Fruit fly (Drosophila melanogaster) whole organism, embryonic: ENCODE measurements around the gene sesB.
A peak's percentile ranks its signal among the peaks of the same experiment; 100 is the strongest.

Source experiments
- BtbVII ChIP-seq: fragments of 200-800 bp; sonication (Bioruptor generic); optimal IDR thresholded peaks from 3 replicates; lab custom pipeline; 2017; ENCODE audit warnings: missing biosample characterization, mild to moderate bottlenecking, missing genetic modification characterization
- CG10209 ChIP-seq: fragments of 200-800 bp; sonication (Bioruptor generic); optimal IDR thresholded peaks from 3 replicates; lab custom pipeline; 2017; ENCODE audit warnings: missing biosample characterization, mild to moderate bottlenecking, missing genetic modification characterization, missing genetic modification reagents
- CG10462 ChIP-seq: fragments of 200-800 bp; sonication (Bioruptor generic); optimal IDR thresholded peaks from 2 replicates; lab custom pipeline; 2016; ENCODE audit warnings: missing biosample characterization, missing genetic modification characterization
- CG11504 ChIP-seq: fragments of 200-800 bp; sonication (Bioruptor generic); optimal IDR thresholded peaks from 3 replicates; lab custom pipeline; 2019; ENCODE audit warnings: missing biosample characterization, mild to moderate bottlenecking, missing genetic modification characterization, moderate library complexity
- CG12744 ChIP-seq: fragments of 200-800 bp; sonication (Bioruptor generic); optimal IDR thresholded peaks from 2 replicates; lab custom pipeline; 2016; ENCODE audit warnings: missing biosample characterization, missing genetic modification characterization
- CG13296 ChIP-seq: fragments of 200-800 bp; sonication (Bioruptor generic); optimal IDR thresholded peaks from 3 replicates; lab custom pipeline; 2018; ENCODE audit warnings: missing biosample characterization, mild to moderate bottlenecking, missing genetic modification characterization
- CG13894 ChIP-seq: fragments of 200-800 bp; sonication (Bioruptor generic); optimal IDR thresholded peaks from 3 replicates; lab custom pipeline; 2018; ENCODE audit warnings: missing biosample characterization, mild to moderate bottlenecking, missing genetic modification characterization, moderate library complexity
- CG14710 ChIP-seq: fragments of 200-800 bp; sonication (Bioruptor generic); optimal IDR thresholded peaks from 3 replicates; lab custom pipeline; 2019; ENCODE audit warnings: missing biosample characterization, mild to moderate bottlenecking, missing genetic modification characterization, moderate library complexity
- CG15269 ChIP-seq: fragments of 200-800 bp; sonication (Bioruptor generic); optimal IDR thresholded peaks from 2 replicates; lab custom pipeline; 2018; ENCODE audit warnings: missing biosample characterization, mild to moderate bottlenecking, missing genetic modification characterization, moderate library complexity
- CG1647 ChIP-seq: fragments of 200-800 bp; sonication (Bioruptor generic); optimal IDR thresholded peaks from 3 replicates; lab custom pipeline; 2016; ENCODE audit warnings: missing biosample characterization, missing genetic modification characterization
- CG17328 ChIP-seq: fragments of 200-800 bp; sonication (Bioruptor generic); IDR thresholded peaks from 2 replicates; pipeline ENCODE4 v1.3.6; 2022; ENCODE audit warnings: missing biosample characterization, missing genetic modification characterization
- CG17361 ChIP-seq: fragments of 200-800 bp; sonication (Bioruptor generic); IDR thresholded peaks from 3 replicates; pipeline ENCODE4 v1.3.6; 2022; ENCODE audit warnings: missing biosample characterization, missing genetic modification characterization
- CG17802 ChIP-seq: fragments of 200-800 bp; sonication (Bioruptor generic); optimal IDR thresholded peaks from 2 replicates; lab custom pipeline; 2018; ENCODE audit warnings: missing biosample characterization, mild to moderate bottlenecking, missing genetic modification characterization, moderate library complexity
- CG2199 ChIP-seq: fragments of 200-800 bp; sonication (Bioruptor generic); IDR thresholded peaks from 3 replicates; pipeline ENCODE4 v1.3.6; 2022; ENCODE audit warnings: missing biosample characterization, missing genetic modification characterization
- CG31441 ChIP-seq: fragments of 200-800 bp; sonication (Bioruptor generic); IDR thresholded peaks from 2 replicates; pipeline ENCODE4 v1.3.6; 2022; ENCODE audit warnings: missing biosample characterization, missing genetic modification characterization
- CG3847 ChIP-seq: fragments of 200-800 bp; sonication (Bioruptor generic); IDR thresholded peaks from 2 replicates; pipeline ENCODE4 v1.3.6; 2022; ENCODE audit warnings: missing biosample characterization, missing genetic modification characterization
- CG4360 ChIP-seq: fragments of 200-800 bp; sonication (Bioruptor generic); IDR thresholded peaks from 2 replicates; pipeline ENCODE4 v1.3.6; 2022; ENCODE audit warnings: missing biosample characterization, missing genetic modification characterization
- CG4617 ChIP-seq: fragments of 200-800 bp; sonication (Bioruptor generic); optimal IDR thresholded peaks from 3 replicates; lab custom pipeline; 2016; ENCODE audit warnings: missing biosample characterization, missing genetic modification characterization, borderline replicate concordance
- CG4820 ChIP-seq: fragments of 200-800 bp; sonication (Bioruptor generic); optimal IDR thresholded peaks from 3 replicates; lab custom pipeline; 2016; ENCODE audit warnings: missing biosample characterization, missing genetic modification characterization
- CG7556 ChIP-seq: fragments of 200-800 bp; sonication (Bioruptor generic); optimal IDR thresholded peaks from 2 replicates; lab custom pipeline; 2017; ENCODE audit warnings: missing biosample characterization, mild to moderate bottlenecking, missing genetic modification characterization
- CG7839 ChIP-seq: fragments of 200-800 bp; sonication (Bioruptor generic); optimal IDR thresholded peaks from 3 replicates; lab custom pipeline; 2018; ENCODE audit warnings: missing biosample characterization, mild to moderate bottlenecking, missing genetic modification characterization, moderate library complexity
- CTCF ChIP-seq: fragments of 200-800 bp; sonication (Bioruptor generic); optimal IDR thresholded peaks from 2 replicates; lab custom pipeline; 2017; ENCODE audit warnings: missing biosample characterization, mild to moderate bottlenecking, missing genetic modification characterization, moderate library complexity
- Deaf1 ChIP-seq: fragments of 200-800 bp; optimal IDR thresholded peaks from 3 replicates; lab custom pipeline; 2019; ENCODE audit warnings: missing biosample characterization, mild to moderate bottlenecking, missing genetic modification characterization, moderate library complexity
- Dek ChIP-seq: fragments of 200-800 bp; sonication (Bioruptor generic); optimal IDR thresholded peaks from 3 replicates; lab custom pipeline; 2019; ENCODE audit warnings: missing biosample characterization, mild to moderate bottlenecking, missing genetic modification characterization, moderate library complexity
- HLH4C ChIP-seq: fragments of 200-800 bp; sonication (Bioruptor generic); IDR thresholded peaks from 3 replicates; pipeline ENCODE4 v1.3.6; 2022; ENCODE audit warnings: missing biosample characterization, missing genetic modification characterization; ENCODE audit not compliant: partially characterized antibody
- Hr51 ChIP-seq, 2 experiments: fragments of 200-800 bp; sonication (Bioruptor generic); optimal IDR thresholded peaks; 2 replicates in 1 of 2; 3 replicates in 1 of 2; lab custom pipeline; 2016 to 2018; ENCODE audit warnings: missing biosample characterization in 2 of 2, missing genetic modification characterization in 2 of 2, mild to moderate bottlenecking in 1 of 2, moderate library complexity in 1 of 2
- NC2β ChIP-seq: fragments of 200-800 bp; sonication (Bioruptor generic); optimal IDR thresholded peaks from 2 replicates; lab custom pipeline; 2016; ENCODE audit warnings: missing biosample characterization, missing genetic modification characterization
- Poxn ChIP-seq: fragments of 200-800 bp; sonication (Bioruptor generic); IDR thresholded peaks from 2 replicates; pipeline ENCODE4 v1.3.6; 2022; ENCODE audit warnings: missing biosample characterization, missing genetic modification characterization
- Rx ChIP-seq: fragments of 200-800 bp; sonication (Bioruptor generic); IDR thresholded peaks from 2 replicates; pipeline ENCODE4 v1.3.6; 2022; ENCODE audit warnings: missing biosample characterization, missing genetic modification characterization
- Sox100B ChIP-seq: fragments of 200-800 bp; sonication (Bioruptor generic); optimal IDR thresholded peaks from 3 replicates; lab custom pipeline; 2018; ENCODE audit warnings: missing biosample characterization, mild to moderate bottlenecking, missing genetic modification characterization
- Trl ChIP-seq, 3 experiments: fragments of >200 bp in 2 of 3; fragments of 200-800 bp in 1 of 3; sonication (Bioruptor generic) in 1 of 3; optimal IDR thresholded peaks; 2 replicates in 1 of 3; 3 replicates in 2 of 3; lab custom pipeline; 2016 to 2017; ENCODE audit warnings: missing biosample characterization in 1 of 3, missing genetic modification characterization in 1 of 3
- br ChIP-seq: fragments of >200 bp; optimal IDR thresholded peaks from 2 replicates; lab custom pipeline; 2017
- bsh ChIP-seq, 2 experiments: fragments of 200-800 bp; sonication (Bioruptor generic); optimal IDR thresholded peaks; 2 replicates each; lab custom pipeline; 2017 to 2018; ENCODE audit warnings: mild to moderate bottlenecking in 2 of 2, missing biosample characterization in 2 of 2, missing genetic modification characterization in 2 of 2, moderate library complexity in 1 of 2
- emc ChIP-seq: fragments of 200-800 bp; sonication (Bioruptor generic); optimal IDR thresholded peaks from 2 replicates; lab custom pipeline; 2016; ENCODE audit warnings: missing biosample characterization, missing genetic modification characterization
- en ChIP-seq: fragments of 200-800 bp; sonication (Bioruptor generic); optimal IDR thresholded peaks from 2 replicates; lab custom pipeline; 2016; ENCODE audit warnings: missing biosample characterization, missing genetic modification characterization
- gsb-n ChIP-seq: fragments of 200-800 bp; sonication (Bioruptor generic); optimal IDR thresholded peaks from 3 replicates; lab custom pipeline; 2018; ENCODE audit warnings: missing biosample characterization, mild to moderate bottlenecking, missing genetic modification characterization
- her ChIP-seq: fragments of 200-800 bp; sonication (Bioruptor generic); optimal IDR thresholded peaks from 2 replicates; lab custom pipeline; 2016; ENCODE audit warnings: missing biosample characterization, missing genetic modification characterization
- lab ChIP-seq: fragments of 200-800 bp; sonication (Bioruptor generic); optimal IDR thresholded peaks from 3 replicates; lab custom pipeline; 2017; ENCODE audit warnings: missing biosample characterization, missing genetic modification characterization, mild to moderate bottlenecking, moderate library complexity, missing genetic modification reagents
- lbe ChIP-seq: fragments of 200-800 bp; sonication (Bioruptor generic); optimal IDR thresholded peaks from 2 replicates; lab custom pipeline; 2016; ENCODE audit warnings: missing biosample characterization, mild to moderate bottlenecking, missing genetic modification characterization
- nerfin-2 ChIP-seq: fragments of 200-800 bp; sonication (Bioruptor generic); IDR thresholded peaks from 2 replicates; pipeline ENCODE4 v1.3.6; 2022; ENCODE audit warnings: missing biosample characterization, missing genetic modification characterization; ENCODE audit not compliant: partially characterized antibody
- nom ChIP-seq: fragments of 200-800 bp; sonication (Bioruptor generic); optimal IDR thresholded peaks from 2 replicates; lab custom pipeline; 2017; ENCODE audit warnings: missing biosample characterization, missing genetic modification characterization, mild to moderate bottlenecking, moderate library complexity, missing genetic modification reagents
- row ChIP-seq: fragments of 200-800 bp; sonication (Bioruptor generic); IDR thresholded peaks from 3 replicates; pipeline ENCODE4 v1.3.6; 2022; ENCODE audit warnings: missing biosample characterization, missing genetic modification characterization
- so ChIP-seq: fragments of 200-800 bp; sonication (Bioruptor generic); IDR thresholded peaks from 3 replicates; pipeline ENCODE4 v1.3.6; 2022; ENCODE audit warnings: missing biosample characterization, missing genetic modification characterization
- tap ChIP-seq: fragments of 200-800 bp; optimal IDR thresholded peaks from 3 replicates; lab custom pipeline; 2019; ENCODE audit warnings: missing biosample characterization, mild to moderate bottlenecking, missing genetic modification characterization, moderate library complexity
- tio ChIP-seq: fragments of 200-800 bp; sonication (Bioruptor generic); optimal IDR thresholded peaks from 2 replicates; lab custom pipeline; 2017; ENCODE audit warnings: missing biosample characterization, missing genetic modification characterization, inconsistent platforms
- trem ChIP-seq: fragments of 200-800 bp; optimal IDR thresholded peaks from 3 replicates; lab custom pipeline; 2019; ENCODE audit warnings: missing biosample characterization, mild to moderate bottlenecking, missing genetic modification characterization, moderate library complexity
- trh ChIP-seq: fragments of 200-800 bp; sonication (Bioruptor generic); optimal IDR thresholded peaks from 2 replicates; lab custom pipeline; 2016; ENCODE audit warnings: missing biosample characterization, missing genetic modification characterization
- vnd ChIP-seq: fragments of 200-800 bp; sonication (Bioruptor generic); IDR thresholded peaks from 3 replicates; pipeline ENCODE4 v1.3.6; 2022; ENCODE audit warnings: missing biosample characterization, missing genetic modification characterization; ENCODE audit not compliant: partially characterized antibody
- wdn ChIP-seq: fragments of 200-800 bp; sonication (Bioruptor generic); IDR thresholded peaks from 2 replicates; pipeline ENCODE4 v1.3.6; 2022; ENCODE audit warnings: missing biosample characterization, missing genetic modification characterization
- zfh1 ChIP-seq: fragments of 200-800 bp; sonication (Bioruptor generic); IDR thresholded peaks from 3 replicates; pipeline ENCODE4 v1.3.6; 2022; ENCODE audit warnings: missing biosample characterization, missing genetic modification characterization

The sesB gene

dm6 chrX:10738835-10739371, 47.9 kb downstream of the sesB start (continued):
- peak; percentile 94 to 95 for TF ChIP-seq Trl (optimal IDR thresholded peaks at IDR 0.05; lab: Kevin White, UChicago)
- peak; percentile 55 for TF ChIP-seq Trl (GFP tag; optimal IDR thresholded peaks at IDR 0.05; lab: Kevin White, UChicago)
- TF ChIP-seq Dek (tag; lab: Kevin White, UChicago): no peak
- TF ChIP-seq CG12744 (GFP tag; lab: Kevin White, UChicago): no peak
- no peak for TF ChIP-seq Rx (GFP tag; lab: Robert Waterston, UW)
- TF ChIP-seq BtbVII (GFP tag; lab: Kevin White, UChicago): no peak
- no peak for TF ChIP-seq CTCF (GFP tag; lab: Kevin White, UChicago)
- no peak for TF ChIP-seq CG15269 (tag; lab: Kevin White, UChicago)
- no peak for TF ChIP-seq Poxn (GFP tag; lab: Robert Waterston, UW)
- TF ChIP-seq CG13894 (tag; lab: Kevin White, UChicago): no peak
- TF ChIP-seq CG17361: no peak
- no peak for TF ChIP-seq wdn (GFP tag; lab: Robert Waterston, UW)
- TF ChIP-seq tio (GFP tag; lab: Kevin White, UChicago): no peak
- TF ChIP-seq CG13296 (GFP tag; lab: Kevin White, UChicago): no peak
- TF ChIP-seq CG17328: no peak
- peak; percentile 52; the same call in 2 of the 3 replicates for TF ChIP-seq so (GFP tag; lab: Robert Waterston, UW)
- TF ChIP-seq CG4360 (GFP tag; lab: Robert Waterston, UW): no peak
- TF ChIP-seq her: no peak
- no peak for TF ChIP-seq br (lab: Kevin White, UChicago)
- no peak for TF ChIP-seq en
- TF ChIP-seq Hr51 (GFP tag; optimal IDR thresholded peaks at IDR 0.05; lab: Kevin White, UChicago): no peak
- no peak for TF ChIP-seq CG3847
- TF ChIP-seq CG4820 (GFP tag; lab: Kevin White, UChicago): no peak
- 0 out of 2 replicates have a peak, but pooled peaks have one; percentile 13 for TF ChIP-seq CG31441 (GFP tag; lab: Robert Waterston, UW)
- TF ChIP-seq CG7839 (tag; lab: Kevin White, UChicago): no peak
- no peak for TF ChIP-seq CG4617
- TF ChIP-seq CG17802: no peak
- no peak for TF ChIP-seq vnd (GFP tag; lab: Robert Waterston, UW)
- no peak for TF ChIP-seq NC2β (GFP tag; lab: Kevin White, UChicago)
- TF ChIP-seq CG11504 (tag; lab: Kevin White, UChicago): peak; percentile 12
- no peak for TF ChIP-seq emc (GFP tag; lab: Kevin White, UChicago)
- TF ChIP-seq CG2199: 0 out of 3 replicates have a peak, but pooled peaks have one; percentile 24
- TF ChIP-seq CG10462 (GFP tag; lab: Kevin White, UChicago): no peak
- TF ChIP-seq lbe (GFP tag; lab: Kevin White, UChicago): peak; percentile 31
- peak; percentile 38 for TF ChIP-seq nom (GFP tag; lab: Kevin White, UChicago)
- TF ChIP-seq Deaf1 (tag; lab: Kevin White, UChicago): peak; percentile 15
- TF ChIP-seq row: no peak
- TF ChIP-seq CG1647 (GFP tag; lab: Kevin White, UChicago): no peak
- TF ChIP-seq zfh1 (GFP tag; lab: Robert Waterston, UW): 0 out of 3 replicates have a peak, but pooled peaks have one; percentile 32
- TF ChIP-seq CG7556: no peak
- no peak for TF ChIP-seq HLH4C
- TF ChIP-seq lab (GFP tag; lab: Kevin White, UChicago): peak; percentile 49
- peak; percentile 29 for TF ChIP-seq gsb-n (tag; lab: Kevin White, UChicago)
- TF ChIP-seq bsh (GFP tag; optimal IDR thresholded peaks at IDR 0.05; lab: Kevin White, UChicago): peak in 1 of 2 experiments; percentile 25
- TF ChIP-seq CG14710 (tag; lab: Kevin White, UChicago): no peak
- TF ChIP-seq nerfin-2 (GFP tag; lab: Robert Waterston, UW): no peak
- TF ChIP-seq trem (tag; lab: Kevin White, UChicago): no peak
- TF ChIP-seq CG10209 (GFP tag; lab: Kevin White, UChicago): peak; percentile 64
- TF ChIP-seq tap: no peak
- no peak for TF ChIP-seq Sox100B (GFP tag; lab: Kevin White, UChicago)
- no peak for TF ChIP-seq trh
